Fruit fly (Drosophila melanogaster) whole organism, pupa: Measurements from ENCODE around the gene dan.
A peak's percentile ranks its signal among the peaks of the same experiment; 100 is the strongest.

Source experiments
- CG10348 ChIP-seq: fragments of 200-800 bp; sonication (Bioruptor generic); IDR thresholded peaks from 2 replicates; pipeline ENCODE4 v1.3.6; 2022; ENCODE audit warnings: missing biosample characterization, missing genetic modification characterization
- CG12605 ChIP-seq: fragments of 200-800 bp; sonication (Bioruptor generic); IDR thresholded peaks from 2 replicates; pipeline ENCODE4 v1.3.6; 2022; ENCODE audit warnings: missing biosample characterization, missing genetic modification characterization
- CG13204 ChIP-seq: fragments of 200-800 bp; sonication (Bioruptor generic); optimal IDR thresholded peaks from 2 replicates; lab custom pipeline; 2018; ENCODE audit warnings: missing biosample characterization, mild to moderate bottlenecking, missing genetic modification characterization, moderate library complexity
- CG14655 ChIP-seq: fragments of 200-800 bp; sonication (Bioruptor generic); optimal IDR thresholded peaks from 3 replicates; lab custom pipeline; 2017; ENCODE audit warnings: mild to moderate bottlenecking, missing biosample characterization, missing genetic modification reagents, missing genetic modification characterization
- CG15710 ChIP-seq: fragments of 200-800 bp; sonication (Bioruptor generic); optimal IDR thresholded peaks from 2 replicates; lab custom pipeline; 2018; ENCODE audit warnings: missing biosample characterization, mild to moderate bottlenecking, missing genetic modification characterization, moderate library complexity
- CG17806 ChIP-seq: fragments of 200-800 bp; sonication (Bioruptor generic); optimal IDR thresholded peaks from 2 replicates; lab custom pipeline; 2018; ENCODE audit warnings: missing biosample characterization, mild to moderate bottlenecking, missing genetic modification characterization, moderate library complexity
- CG32121 ChIP-seq: fragments of 200-800 bp; sonication (Bioruptor generic); IDR thresholded peaks from 2 replicates; pipeline ENCODE4 v1.3.6; 2022; ENCODE audit warnings: missing biosample characterization, missing genetic modification characterization
- CG34367 ChIP-seq: fragments of 200-800 bp; sonication (Bioruptor generic); optimal IDR thresholded peaks from 2 replicates; lab custom pipeline; 2018; ENCODE audit warnings: missing biosample characterization, mild to moderate bottlenecking, missing genetic modification characterization
- CG4496 ChIP-seq: fragments of 200-800 bp; sonication (Bioruptor generic); IDR thresholded peaks from 3 replicates; pipeline ENCODE4 v1.3.6; 2022; ENCODE audit warnings: missing biosample characterization, missing genetic modification characterization
- CG8159 ChIP-seq: fragments of 200-800 bp; sonication (Bioruptor generic); optimal IDR thresholded peaks from 3 replicates; lab custom pipeline; 2018; ENCODE audit warnings: missing biosample characterization, mild to moderate bottlenecking, missing genetic modification characterization, moderate library complexity
- CG8301 ChIP-seq: fragments of 200-800 bp; sonication (Bioruptor generic); optimal IDR thresholded peaks from 2 replicates; lab custom pipeline; 2018; ENCODE audit warnings: missing biosample characterization, mild to moderate bottlenecking, missing genetic modification characterization
- CG9948 ChIP-seq: fragments of 200-800 bp; sonication (Bioruptor generic); optimal IDR thresholded peaks from 2 replicates; lab custom pipeline; 2018; ENCODE audit warnings: missing biosample characterization, mild to moderate bottlenecking, missing genetic modification characterization, moderate library complexity
- D1 ChIP-seq: fragments of 200-800 bp; sonication (Bioruptor generic); optimal IDR thresholded peaks from 2 replicates; lab custom pipeline; 2018; ENCODE audit warnings: missing biosample characterization, mild to moderate bottlenecking, missing genetic modification characterization, moderate library complexity
- EcR ChIP-seq: fragments of 200-800 bp; sonication (Bioruptor generic); optimal IDR thresholded peaks from 3 replicates; lab custom pipeline; 2019; ENCODE audit warnings: missing biosample characterization, missing genetic modification characterization, mild to moderate bottlenecking, moderate library complexity, missing genetic modification reagents
- Ets98B ChIP-seq: fragments of 200-800 bp; sonication (Bioruptor generic); IDR thresholded peaks from 2 replicates; pipeline ENCODE4 v1.3.6; 2022; ENCODE audit warnings: missing biosample characterization, missing genetic modification characterization
- Pif1A ChIP-seq: fragments of 200-800 bp; sonication (Bioruptor generic); optimal IDR thresholded peaks from 3 replicates; lab custom pipeline; 2016; ENCODE audit warnings: missing biosample characterization, missing genetic modification characterization
- Pif1B ChIP-seq: fragments of 200-800 bp; sonication (Bioruptor generic); optimal IDR thresholded peaks from 3 replicates; lab custom pipeline; 2016; ENCODE audit warnings: missing biosample characterization, missing genetic modification characterization
- Snoo ChIP-seq: fragments of 200-800 bp; sonication (Bioruptor generic); optimal IDR thresholded peaks from 3 replicates; lab custom pipeline; 2017; ENCODE audit warnings: missing biosample characterization, mild to moderate bottlenecking, missing genetic modification characterization, inconsistent platforms
- fd96Ca ChIP-seq: fragments of 200-800 bp; sonication (Bioruptor generic); IDR thresholded peaks from 3 replicates; pipeline ENCODE4 v1.3.6; 2022; ENCODE audit warnings: missing biosample characterization, missing genetic modification characterization
- gl ChIP-seq: fragments of 200-800 bp; sonication (Bioruptor generic); optimal IDR thresholded peaks from 2 replicates; lab custom pipeline; 2018; ENCODE audit warnings: missing biosample characterization, mild to moderate bottlenecking, missing genetic modification characterization
- rn ChIP-seq: fragments of 200-800 bp; sonication (Bioruptor generic); IDR thresholded peaks from 2 replicates; pipeline ENCODE4 v1.3.6; 2022; ENCODE audit warnings: missing biosample characterization, missing genetic modification characterization

The dan gene

dm6 chr3R:25194723-25195577, 10.8 kb downstream of the dan start, which contains the start of gene CG13653:
CG13653 (plus strand) TSS chr3R:25195527.
- TF ChIP-seq fd96Ca (no peak), CG13204 (GFP tag; lab: Kevin White, UChicago) (no peak)

- TF ChIP-seq CG12605 (GFP tag; lab: Robert Waterston, UW), result no peak
- TF ChIP-seq CG8159 (tag; lab: Kevin White, UChicago), result peak; percentile 39
- TF ChIP-seq CG10348 (GFP tag; lab: Robert Waterston, UW), result no peak
- TF ChIP-seq CG8301 (tag; lab: Kevin White, UChicago), result no peak
- TF ChIP-seq Pif1A (GFP tag; lab: Kevin White, UChicago), result no peak
- no peak for TF ChIP-seq CG9948 (tag; lab: Kevin White, UChicago)
These were observed 15.2 kb downstream of the dan start, which contains the start of gene CG13654 for dm6 chr3R:25199321-25199868. CG13654 (plus strand) TSS chr3R:25199818.

DNA sequence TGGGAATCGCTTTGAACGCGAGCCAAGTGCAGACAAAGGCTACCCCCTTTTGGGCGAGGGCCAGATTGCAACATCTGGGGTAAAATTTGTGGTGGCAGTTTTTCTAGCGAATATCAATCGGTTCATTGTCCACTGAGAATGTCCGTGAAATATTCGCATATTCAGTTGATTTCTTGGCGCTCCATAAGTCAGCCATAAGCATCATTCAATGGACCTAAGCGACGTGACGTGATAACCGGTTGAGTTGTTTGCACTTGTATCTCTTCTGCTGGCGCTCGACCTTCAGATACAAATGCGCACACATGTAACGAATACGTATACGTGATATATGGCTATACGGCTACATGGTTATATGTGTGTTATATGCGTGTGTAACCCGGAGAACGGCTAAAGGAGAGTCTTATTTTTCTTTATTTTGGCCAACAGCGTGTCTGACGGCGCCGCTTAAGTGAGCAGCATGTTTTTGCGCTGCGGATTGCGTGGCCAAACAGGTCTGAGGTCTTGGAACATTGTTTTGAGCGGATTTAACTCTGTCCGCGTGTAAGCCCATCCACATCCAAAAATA, 21.3 kb downstream of the dan start:
- TF ChIP-seq EcR (peak; percentile 95), CG12605 (GFP tag; lab: Robert Waterston, UW) (no peak), fd96Ca (peak; percentile 21; the same call in 1 of the 3 replicates), CG8301 (tag; lab: Kevin White, UChicago) (no peak), D1 (no peak), Snoo (tag; lab: Kevin White, UChicago) (peak; percentile 1), CG4496 (0 out of 3 replicates have a peak, but pooled peaks have one; percentile 15), CG13204 (GFP tag; lab: Kevin White, UChicago) (peak; percentile 68)
- TF ChIP-seq, all 21 proteins: peak for 5

- TF ChIP-seq Snoo (tag; lab: Kevin White, UChicago), result peak; percentile 49
- TF ChIP-seq EcR, result no peak
- TF ChIP-seq rn (GFP tag; lab: Robert Waterston, UW), result peak; percentile 11; the same call in 1 of the 2 replicates
- peak; percentile 85 for TF ChIP-seq CG34367 (tag; lab: Kevin White, UChicago)
- peak; percentile 89 for TF ChIP-seq CG4496
- TF ChIP-seq CG9948 (tag; lab: Kevin White, UChicago), result peak; percentile 86
- peak; percentile 4 for TF ChIP-seq D1
- TF ChIP-seq gl (tag; lab: Kevin White, UChicago), result peak; percentile 70
- TF ChIP-seq CG14655 (GFP tag; lab: Kevin White, UChicago), result peak; percentile 90
- peak; percentile 88 for TF ChIP-seq CG15710 (tag; lab: Kevin White, UChicago)
- peak; percentile 87 for TF ChIP-seq CG8301 (tag; lab: Kevin White, UChicago)
- peak; percentile 77; the same call in 2 of the 3 replicates for TF ChIP-seq fd96Ca
- peak; percentile 82 for TF ChIP-seq Pif1A (GFP tag; lab: Kevin White, UChicago)
- peak; percentile 86 for TF ChIP-seq Ets98B (GFP tag; lab: Robert Waterston, UW)
- no peak for TF ChIP-seq CG10348 (GFP tag; lab: Robert Waterston, UW)
- peak; percentile 88 for TF ChIP-seq CG8159 (tag; lab: Kevin White, UChicago)
- no peak; the same call in 1 of the 2 replicates for TF ChIP-seq CG12605 (GFP tag; lab: Robert Waterston, UW)
- peak; percentile 86 for TF ChIP-seq CG17806 (tag; lab: Kevin White, UChicago)
- TF ChIP-seq CG13204 (GFP tag; lab: Kevin White, UChicago), result peak; percentile 69
- TF ChIP-seq Pif1B, result peak; percentile 80
- TF ChIP-seq CG32121, result peak; percentile 89
These were observed 23.3 kb downstream of the dan start for dm6 chr3R:25207405-25208003.

- peak; percentile 23 for TF ChIP-seq Pif1A (GFP tag; lab: Kevin White, UChicago)
- TF ChIP-seq CG13204 (GFP tag; lab: Kevin White, UChicago), result no peak
- TF ChIP-seq CG12605 (GFP tag; lab: Robert Waterston, UW), result peak; percentile 21; the same call in 1 of the 2 replicates
- no peak for TF ChIP-seq CG4496
- TF ChIP-seq EcR, result peak; percentile 48
- peak; percentile 24; the same call in 1 of the 2 replicates for TF ChIP-seq Ets98B (GFP tag; lab: Robert Waterston, UW)
These were observed 24.0 kb downstream of the dan start, which contains the start of gene Cad96Ca for dm6 chr3R:25208042-25208766. Cad96Ca (minus strand) TSS chr3R:25208283.
